Worm (Caenorhabditis elegans): ENCODE results near the gene cwf-19L2.
A peak's percentile ranks its signal among the peaks of the same experiment; 100 is the strongest.

Gene cwf-19L2

DNA sequence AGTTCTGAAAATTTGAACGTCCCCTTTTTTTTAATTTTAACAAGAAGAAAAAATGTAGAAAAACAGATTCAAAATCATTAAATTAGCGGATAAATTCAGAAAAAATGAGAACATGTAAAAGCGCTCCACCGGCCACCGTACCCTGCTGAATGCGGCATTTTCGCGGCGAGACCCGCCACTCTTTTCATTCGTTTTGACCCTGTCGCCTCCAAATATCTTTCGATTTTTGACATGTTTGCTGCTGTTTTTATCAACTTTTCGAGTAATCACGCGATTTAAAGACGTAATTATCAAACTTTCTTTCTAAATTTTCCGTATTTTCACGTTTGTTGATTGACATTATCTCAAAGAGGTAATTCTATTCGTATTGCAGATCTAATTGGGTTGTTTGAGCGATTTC, 42.8 kb downstream of the cwf-19L2 start, which contains the start of gene gsp-2 (continued):
- TF ChIP-seq nfyb-1 (GFP tag; IDR thresholded peaks at IDR 0.05) (peak; percentile 63; the same call in 1 of the 2 replicates), sptf-2 (GFP tag; optimal IDR thresholded peaks at IDR 0.05) (no peak), attf-3 (GFP tag; conservative IDR thresholded peaks at IDR 0.05) (peak; percentile 40; the same call in 1 of the 2 replicates), F52B5.7 (tag; optimal IDR thresholded peaks at IDR 0.05) (no peak)

DNA sequence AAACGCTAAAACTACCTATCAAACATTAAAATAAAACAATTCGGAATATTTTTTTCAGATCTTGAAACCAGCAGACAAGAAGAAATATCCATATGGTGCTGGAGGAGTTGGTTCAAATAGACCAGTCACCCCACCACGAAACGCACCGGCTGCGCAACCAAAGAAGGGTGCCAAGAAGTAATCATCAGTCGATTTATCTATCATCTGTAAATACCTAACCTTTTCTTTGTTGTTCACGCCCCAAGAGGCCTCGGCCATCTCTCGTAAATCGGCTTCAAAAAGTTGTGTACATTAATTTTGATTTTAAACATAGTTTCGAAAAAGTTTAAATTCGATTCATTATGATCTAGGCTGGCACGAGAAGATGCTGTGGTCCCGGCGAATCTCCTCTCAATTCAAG, 44.6 kb downstream of the cwf-19L2 start:
- TF ChIP-seq F23B12.7 (tag; optimal IDR thresholded peaks at IDR 0.05; ENCODE audit: insufficient read depth) (no peak), pbrm-1 (GFP tag; IDR thresholded peaks at IDR 0.05) (0 out of 2 replicates have a peak, but pooled peaks have one; percentile 4), madf-3 (GFP tag; IDR thresholded peaks at IDR 0.05) (0 out of 2 replicates have a peak, but pooled peaks have one; percentile 22)

DNA sequence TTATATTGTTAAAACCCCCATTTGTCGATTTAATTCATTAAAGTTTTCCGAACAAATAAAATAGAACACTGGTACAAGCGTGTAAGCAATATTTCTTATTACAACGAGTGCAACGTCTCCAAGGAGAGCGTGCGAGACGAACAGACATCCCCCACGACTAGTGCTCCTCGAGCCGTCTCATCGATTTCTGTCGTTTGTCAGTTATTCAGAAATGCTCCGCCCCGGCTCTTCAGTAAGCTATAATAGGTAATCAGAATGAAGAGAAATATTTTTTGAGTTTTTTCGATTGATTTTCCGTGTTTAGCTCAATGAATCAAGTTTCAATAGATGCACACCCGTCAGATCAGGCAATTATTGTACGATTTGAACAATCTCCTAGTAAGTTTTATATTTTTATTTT, 45.3 kb downstream of the cwf-19L2 start, which contains the start of gene kap-1:
TSS of gene kap-1 (plus strand) at position 143 of the 400 bp plus-strand sequence.
- no peak for TF ChIP-seq nhr-179 (tag; optimal IDR thresholded peaks at IDR 0.05)
- TF ChIP-seq him-1 (tag; optimal IDR thresholded peaks at IDR 0.05) = peak; percentile 54
- TF ChIP-seq pbrm-1 (GFP tag; IDR thresholded peaks at IDR 0.05) = no peak
- TF ChIP-seq cebp-2 (GFP tag; IDR thresholded peaks at IDR 0.05) = peak; percentile 2; the same call in 1 of the 2 replicates
- TF ChIP-seq snpc-4 (GFP tag; optimal IDR thresholded peaks at IDR 0.05) = peak; percentile 18
- TF ChIP-seq snpc-4 (tag; optimal IDR thresholded peaks at IDR 0.05) = peak in 1 of 4 experiments; percentile 42
- TF ChIP-seq tbp1 (GFP tag; optimal IDR thresholded peaks at IDR 0.05) = peak; percentile 32
- TF ChIP-seq lsy-27 (tag; optimal IDR thresholded peaks at IDR 0.05; ENCODE audit: borderline replicate concordance, insufficient read depth) = no peak
- TF ChIP-seq K11D2.4 (GFP tag; IDR thresholded peaks at IDR 0.05) = 0 out of 2 replicates have a peak, but pooled peaks have one; percentile 9
- TF ChIP-seq nhr-80 (tag; optimal IDR thresholded peaks at IDR 0.05) = no peak
- peak; percentile 3; the same call in 1 of the 2 replicates for TF ChIP-seq madf-6 (GFP tag; IDR thresholded peaks at IDR 0.05)
- TF ChIP-seq lin-54 (GFP tag; optimal IDR thresholded peaks at IDR 0.05) = peak; percentile 29
- TF ChIP-seq fkh-3 (tag; optimal IDR thresholded peaks at IDR 0.05) = peak; percentile 80
- no peak for TF ChIP-seq unc-130 (GFP tag; optimal IDR thresholded peaks at IDR 0.05)
- TF ChIP-seq Y53F4B.3 (GFP tag; IDR thresholded peaks at IDR 0.05) = no peak
- no peak for TF ChIP-seq egl-18 (GFP tag; IDR thresholded peaks at IDR 0.05)
- TF ChIP-seq tbx-9 (tag; optimal IDR thresholded peaks at IDR 0.05; ENCODE audit: borderline replicate concordance) = no peak
- no peak for TF ChIP-seq die-1 (tag; optimal IDR thresholded peaks at IDR 0.05)
- TF ChIP-seq egrh-3 (GFP tag; IDR thresholded peaks at IDR 0.05) = no peak
- peak; percentile 52 for TF ChIP-seq hmg-1.2 (GFP tag; IDR thresholded peaks at IDR 0.05)
- peak; percentile 78 for TF ChIP-seq ama-1 (optimal IDR thresholded peaks at IDR 0.05)
- TF ChIP-seq ama-1 (GFP tag; optimal IDR thresholded peaks at IDR 0.05) = peak in 1 of 2 experiments; percentile 78
- TF ChIP-seq F55B11.4 (tag; optimal IDR thresholded peaks at IDR 0.05; ENCODE audit: borderline replicate concordance, insufficient read depth) = no peak
- no peak for TF ChIP-seq F57C9.4 (tag; optimal IDR thresholded peaks at IDR 0.05)
- TF ChIP-seq hlh-26 (GFP tag; conservative IDR thresholded peaks at IDR 0.05) = 0 out of 2 replicates have a peak, but pooled peaks have one; percentile 32
- TF ChIP-seq B0336.3 (GFP tag; IDR thresholded peaks at IDR 0.05) = peak; percentile 86
- TF ChIP-seq ztf-18 (tag; optimal IDR thresholded peaks at IDR 0.05) = no peak
- TF ChIP-seq F23B12.7 (tag; optimal IDR thresholded peaks at IDR 0.05; ENCODE audit: insufficient read depth) = no peak
- TF ChIP-seq unc-62 (GFP tag; optimal IDR thresholded peaks at IDR 0.05) = no peak
- TF ChIP-seq ztf-22 (GFP tag; optimal IDR thresholded peaks at IDR 0.05) = peak; percentile 25
- TF ChIP-seq madf-8 (GFP tag; conservative IDR thresholded peaks at IDR 0.05) = no peak; the same call in 1 of the 2 replicates
- peak; percentile 58 for TF ChIP-seq hrde-1 (tag; optimal IDR thresholded peaks at IDR 0.05; ENCODE audit: borderline replicate concordance)
- no peak for TF ChIP-seq pha-4 (tag; optimal IDR thresholded peaks at IDR 0.05)
- no peak for TF ChIP-seq ceh-27 (GFP tag; optimal IDR thresholded peaks at IDR 0.05)
- TF ChIP-seq bed-1 (GFP tag; IDR thresholded peaks at IDR 0.05) = no peak
- TF ChIP-seq hmg-20 (GFP tag; IDR thresholded peaks at IDR 0.05) = no peak
- no peak for TF ChIP-seq ccch-3 (GFP tag; optimal IDR thresholded peaks at IDR 0.05)
- TF ChIP-seq mes-4 (tag; optimal IDR thresholded peaks at IDR 0.05) = peak; percentile 34
- peak; percentile 58 for TF ChIP-seq tlf-1 (GFP tag; optimal IDR thresholded peaks at IDR 0.05)
- peak; percentile 44; the same call in 1 of the 2 replicates for TF ChIP-seq nfyb-1 (GFP tag; IDR thresholded peaks at IDR 0.05)
- no peak for TF ChIP-seq ceh-91 (GFP tag; IDR thresholded peaks at IDR 0.05)

Measured in whole organism, young adult.